Fruit fly (Drosophila melanogaster): ENCODE results near the gene CG5114.

The CG5114 gene

DNA sequence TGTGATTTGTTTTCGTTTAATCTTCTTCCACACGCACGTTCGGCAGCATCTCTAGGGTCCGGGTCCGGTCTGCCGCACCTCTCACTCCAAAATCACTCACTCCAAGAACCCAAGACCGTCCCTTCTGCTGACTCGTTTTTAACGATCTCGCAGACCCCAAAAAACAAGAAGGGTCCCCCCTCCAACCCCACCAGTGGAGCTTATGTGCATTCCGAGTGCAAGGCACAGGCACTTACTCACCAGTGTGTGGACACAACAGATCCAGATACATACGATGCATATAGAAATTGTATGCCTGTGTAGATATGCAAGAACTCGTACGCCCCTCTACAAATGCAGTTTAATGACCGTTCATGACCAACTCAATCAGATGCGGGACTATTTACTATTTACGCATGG, 4.1 kb upstream of the CG5114 start (continued):
- TF ChIP-seq CG34422 (GFP tag; IDR thresholded peaks at IDR 0.05), result no peak
- no peak for TF ChIP-seq fru (optimal IDR thresholded peaks at IDR 0.05)
- peak; percentile 80 for TF ChIP-seq Ets65A (GFP tag)
- no peak for TF ChIP-seq Ravus (GFP tag; IDR thresholded peaks at IDR 0.05)
- TF ChIP-seq CG11456 (GFP tag; IDR thresholded peaks at IDR 0.05), result 0 out of 3 replicates have a peak, but pooled peaks have one; percentile 63
- TF ChIP-seq Ptx1 (GFP tag; IDR thresholded peaks at IDR 0.05), result no peak
- TF ChIP-seq ara (GFP tag; IDR thresholded peaks at IDR 0.05), result 0 out of 2 replicates have a peak, but pooled peaks have one; percentile 19
- TF ChIP-seq pan (optimal IDR thresholded peaks at IDR 0.05), result no peak
- no peak for TF ChIP-seq pan (GFP tag; optimal IDR thresholded peaks at IDR 0.05 in 1 of 2, IDR thresholded peaks at IDR 0.05 in 1 of 2)
- TF ChIP-seq Drgx (GFP tag; IDR thresholded peaks at IDR 0.05), result 0 out of 2 replicates have a peak, but pooled peaks have one; percentile 22
- TF ChIP-seq Atf3 (GFP tag; optimal IDR thresholded peaks at IDR 0.05), result no peak
- peak; percentile 14 for TF ChIP-seq oc (tag; optimal IDR thresholded peaks at IDR 0.05)
- no peak for TF ChIP-seq NfI (GFP tag; optimal IDR thresholded peaks at IDR 0.05)
- TF ChIP-seq CG6854 (GFP tag; optimal IDR thresholded peaks at IDR 0.05), result no peak
- no peak for TF ChIP-seq Elba2 (GFP tag; optimal IDR thresholded peaks at IDR 0.05)
- TF ChIP-seq HLH3B (GFP tag; IDR thresholded peaks at IDR 0.05), result 0 out of 2 replicates have a peak, but pooled peaks have one; percentile 18
- no peak for TF ChIP-seq Taf1 (GFP tag; IDR thresholded peaks at IDR 0.05)
- TF ChIP-seq Hr51 (GFP tag; optimal IDR thresholded peaks at IDR 0.05), result no peak
- no peak for TF ChIP-seq grau (tag; optimal IDR thresholded peaks at IDR 0.05)
- peak; percentile 87 for TF ChIP-seq crol (GFP tag; IDR thresholded peaks at IDR 0.05)
- TF ChIP-seq CG11696 (GFP tag; IDR thresholded peaks at IDR 0.05), result no peak
- peak; percentile 4 for TF ChIP-seq chn (GFP tag; optimal IDR thresholded peaks at IDR 0.05)
- no peak for TF ChIP-seq eve (GFP tag; optimal IDR thresholded peaks at IDR 0.05)
- TF ChIP-seq Usf (GFP tag; optimal IDR thresholded peaks at IDR 0.05), result no peak
- TF ChIP-seq Blimp-1 (GFP tag; optimal IDR thresholded peaks at IDR 0.05), result no peak
- TF ChIP-seq emc (GFP tag; optimal IDR thresholded peaks at IDR 0.05), result no peak
- 0 out of 3 replicates have a peak, but pooled peaks have one; percentile 29 for TF ChIP-seq CG6791 (GFP tag; IDR thresholded peaks at IDR 0.05; ENCODE audit: partially characterized antibody)
- TF ChIP-seq CG12299 (tag; optimal IDR thresholded peaks at IDR 0.05), result no peak
- no peak for TF ChIP-seq Dip3 (GFP tag; optimal IDR thresholded peaks at IDR 0.05)
- TF ChIP-seq Awh (GFP tag; IDR thresholded peaks at IDR 0.05), result no peak
- no peak for TF ChIP-seq tna (GFP tag; IDR thresholded peaks at IDR 0.05; ENCODE audit: partially characterized antibody)
- no peak for TF ChIP-seq CG13296 (GFP tag; optimal IDR thresholded peaks at IDR 0.05)
- no peak for TF ChIP-seq org-1 (GFP tag; optimal IDR thresholded peaks at IDR 0.05)
- no peak for TF ChIP-seq az2 (GFP tag; optimal IDR thresholded peaks at IDR 0.05)
- TF ChIP-seq Hey (tag; optimal IDR thresholded peaks at IDR 0.05), result no peak
- TF ChIP-seq kni (GFP tag; optimal IDR thresholded peaks at IDR 0.05), result peak; percentile 89
- no peak for TF ChIP-seq Dref (GFP tag; IDR thresholded peaks at IDR 0.05)
- TF ChIP-seq vvl (GFP tag; IDR thresholded peaks at IDR 0.05), result no peak
- TF ChIP-seq CG32767 (GFP tag; IDR thresholded peaks at IDR 0.05), result 0 out of 2 replicates have a peak, but pooled peaks have one; percentile 9
- peak; percentile 60; the same call in 1 of the 2 replicates for TF ChIP-seq chm (GFP tag; IDR thresholded peaks at IDR 0.05)
- TF ChIP-seq bab2 (GFP tag; optimal IDR thresholded peaks at IDR 0.05), result no peak
- no peak for TF ChIP-seq CG34376 (GFP tag; optimal IDR thresholded peaks at IDR 0.05)
- 0 out of 2 replicates have a peak, but pooled peaks have one; percentile 31 for TF ChIP-seq aop (GFP tag; IDR thresholded peaks at IDR 0.05)
- TF ChIP-seq wek (GFP tag; optimal IDR thresholded peaks at IDR 0.05), result no peak
- TF ChIP-seq MBD-R2 (GFP tag; IDR thresholded peaks at IDR 0.05), result no peak
- TF ChIP-seq rib (GFP tag; IDR thresholded peaks at IDR 0.05), result peak; percentile 61; the same call in 1 of the 2 replicates

Data from whole organism, embryonic.